Worm (Caenorhabditis elegans) whole organism, midembryonic: ENCODE data around the gene latd-1.

ENCODE experiments used
- T22C8.4 ChIP-seq: fragments of 200-800 bp; sonication (Bioruptor generic); IDR thresholded peaks from 2 replicates; pipeline ENCODE4 v1.3.6; 2022; ENCODE audit warnings: missing genetic modification characterization, missing compliant biosample characterization
- cog-1 ChIP-seq: sonication (generic microtip); optimal IDR thresholded peaks from 2 replicates; lab custom pipeline; 2016; ENCODE audit warnings: missing genetic modification characterization, missing compliant biosample characterization
- flt-1 ChIP-seq: fragments of 200-800 bp; sonication (Bioruptor generic); IDR thresholded peaks from 2 replicates; pipeline ENCODE4 v1.3.6; 2022; ENCODE audit warnings: missing genetic modification characterization, missing compliant biosample characterization
- klf-2 ChIP-seq: fragments of 200-800 bp; sonication (Bioruptor generic); conservative IDR thresholded peaks from 2 replicates; pipeline ENCODE4 v1.3.6; 2022; ENCODE audit warnings: missing genetic modification reagents, missing genetic modification characterization, missing compliant biosample characterization
- med-1 ChIP-seq: sonication (generic microtip); optimal IDR thresholded peaks from 2 replicates; lab custom pipeline; 2017; ENCODE audit warnings: missing genetic modification characterization, mild to moderate bottlenecking, missing compliant biosample characterization, antibody characterized with exemption, missing genetic modification reagents; ENCODE audit not compliant: insufficient read depth
- ref-1 ChIP-seq: fragments of 200-800 bp; sonication (Bioruptor generic); conservative IDR thresholded peaks from 2 replicates; pipeline ENCODE4 v1.3.6; 2022; ENCODE audit warnings: missing genetic modification reagents, missing genetic modification characterization, missing compliant biosample characterization
- tab-1 ChIP-seq: fragments of 200-800 bp; sonication (Bioruptor generic); IDR thresholded peaks from 2 replicates; pipeline ENCODE4 v1.3.6; 2022; ENCODE audit warnings: missing genetic modification characterization, missing compliant biosample characterization
- ztf-23 ChIP-seq: fragments of 200-800 bp; sonication (Bioruptor generic); IDR thresholded peaks from 2 replicates; pipeline ENCODE4 v1.3.6; 2022; ENCODE audit warnings: missing genetic modification reagents, missing genetic modification characterization, missing compliant biosample characterization
- ztf-29 ChIP-seq: fragments of 200-800 bp; sonication (Bioruptor generic); IDR thresholded peaks from 2 replicates; pipeline ENCODE4 v1.3.6; 2022; ENCODE audit warnings: missing genetic modification reagents, missing genetic modification characterization, missing compliant biosample characterization

Gene latd-1

DNA sequence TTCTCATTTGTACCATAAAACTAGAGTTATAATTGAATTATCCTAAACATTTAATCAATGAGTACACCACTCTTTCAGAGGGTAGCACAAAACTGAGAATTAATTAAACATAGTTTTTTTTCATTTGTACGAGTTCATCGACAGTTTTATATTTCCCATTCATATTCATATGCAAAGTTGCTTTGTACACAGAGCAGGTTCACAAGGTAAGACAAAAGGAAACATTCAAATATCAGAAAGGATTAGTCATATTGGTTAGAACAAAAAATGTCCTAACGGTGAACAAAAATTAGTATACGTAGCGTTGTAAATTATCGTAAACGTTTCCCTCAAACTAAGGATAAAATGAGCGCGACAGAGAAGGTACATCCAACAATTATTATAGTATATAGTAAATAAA is 16.3 kb downstream of the latd-1 start:
- TF ChIP-seq cog-1 (tag; lab: Kevin White, UChicago) (no peak), ztf-23 (GFP tag; lab: Robert Waterston, UW) (no peak), med-1 (no peak)

DNA sequence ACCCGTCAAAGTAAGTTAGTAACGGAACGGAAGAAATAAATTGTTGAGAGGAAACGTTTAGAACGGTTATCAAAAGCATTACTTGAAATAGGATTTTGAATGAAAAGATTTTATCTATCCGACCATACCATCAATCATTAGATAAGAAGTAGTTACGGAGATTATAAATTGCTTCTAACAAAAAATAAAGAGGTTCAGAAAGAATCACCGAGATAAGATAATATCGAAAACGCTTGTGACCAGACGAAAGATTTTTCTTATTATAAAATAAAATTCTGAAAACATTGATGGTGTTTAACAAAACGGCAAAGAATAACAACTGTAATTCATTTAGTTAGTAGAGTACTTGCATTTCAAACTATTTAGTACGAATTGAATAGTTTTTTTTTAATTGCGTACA is 16.7 kb downstream of the latd-1 start, which contains the start of gene C39D10.8:
Gene C39D10.8, minus strand, starts transcription at position 101 of the 400 bp plus-strand sequence.
- TF ChIP-seq T22C8.4 (GFP tag; lab: Robert Waterston, UW) (no peak), cog-1 (tag; lab: Kevin White, UChicago) (no peak), flt-1 (GFP tag; lab: Robert Waterston, UW) (no peak), ztf-23 (GFP tag; lab: Robert Waterston, UW) (no peak), ztf-29 (no peak), tab-1 (no peak), klf-2 (GFP tag; lab: Robert Waterston, UW) (no peak), ref-1 (GFP tag; lab: Robert Waterston, UW) (no peak), med-1 (no peak)

DNA sequence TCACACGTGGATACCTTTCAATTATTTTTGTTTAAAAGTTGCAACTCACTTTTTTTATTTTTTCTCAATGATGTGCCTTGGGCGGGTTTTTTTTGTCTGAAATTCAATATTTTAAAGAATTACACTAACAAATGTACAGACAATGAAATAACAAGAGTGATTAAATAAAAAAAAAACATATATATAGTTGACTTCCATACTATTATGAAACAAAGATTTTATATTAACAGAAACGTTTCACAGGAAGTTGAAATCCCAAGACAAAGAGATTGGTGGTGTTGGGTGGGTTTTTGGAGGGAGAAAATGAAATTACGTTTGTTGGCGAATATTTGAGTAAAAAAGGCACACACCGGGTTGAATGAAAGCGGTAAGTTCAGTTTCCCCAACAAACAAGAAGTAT is 21.7 kb downstream of the latd-1 start, which contains the start of gene cca-1:
Gene cca-1, minus strand, starts transcription at position 101 of the 400 bp plus-strand sequence.
- TF ChIP-seq ref-1 (GFP tag; lab: Robert Waterston, UW) (no peak), tab-1 (no peak)

DNA sequence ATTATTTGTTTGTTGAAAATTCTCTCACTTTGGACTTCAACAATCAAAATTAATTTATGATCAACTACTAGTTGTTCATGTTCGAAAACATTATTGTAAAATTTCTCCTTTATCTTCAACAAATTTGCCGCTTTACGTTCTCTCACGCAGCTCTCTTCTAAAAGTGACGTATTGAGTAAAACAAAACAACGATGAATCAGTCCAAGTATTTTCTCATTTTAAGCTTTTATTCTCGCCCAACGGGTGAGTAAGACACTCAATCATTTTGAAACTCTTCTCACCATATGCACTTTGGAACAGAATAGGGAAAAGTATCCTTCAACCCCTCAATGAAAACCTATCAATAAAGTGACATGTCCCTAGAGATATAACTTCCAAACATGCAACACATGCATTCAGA is 24.2 kb downstream of the latd-1 start:
- TF ChIP-seq ztf-29 (no peak), T22C8.4 (GFP tag; lab: Robert Waterston, UW) (no peak), med-1 (no peak), cog-1 (tag; lab: Kevin White, UChicago) (no peak), tab-1 (no peak), flt-1 (GFP tag; lab: Robert Waterston, UW) (no peak), klf-2 (GFP tag; lab: Robert Waterston, UW) (no peak), ztf-23 (GFP tag; lab: Robert Waterston, UW) (no peak), ref-1 (GFP tag; lab: Robert Waterston, UW) (no peak)

DNA sequence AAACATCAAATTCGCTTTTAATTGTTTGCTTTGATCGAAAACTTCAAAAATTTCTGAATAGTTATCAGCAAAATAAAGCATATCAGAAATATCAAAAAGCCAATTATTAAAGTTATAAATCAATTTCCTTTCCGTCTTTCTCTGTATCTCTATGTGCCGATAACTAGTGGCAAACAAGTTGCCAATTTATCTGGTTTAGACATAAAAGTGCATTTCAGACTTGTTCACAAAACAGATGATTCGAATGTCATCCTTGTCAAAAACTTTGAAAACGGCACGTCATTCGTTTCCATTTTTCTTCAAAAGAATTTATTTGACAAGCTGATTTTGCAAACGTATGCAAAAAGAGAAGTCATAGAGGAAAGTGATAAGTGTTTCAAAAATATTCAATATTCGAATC is 30.3 kb downstream of the latd-1 start:
- TF ChIP-seq ztf-23 (GFP tag; lab: Robert Waterston, UW): no peak
- TF ChIP-seq flt-1 (GFP tag; lab: Robert Waterston, UW): no peak
- TF ChIP-seq cog-1 (tag; lab: Kevin White, UChicago): no peak
- TF ChIP-seq ztf-29: no peak
- no peak for TF ChIP-seq ref-1 (GFP tag; lab: Robert Waterston, UW)

DNA sequence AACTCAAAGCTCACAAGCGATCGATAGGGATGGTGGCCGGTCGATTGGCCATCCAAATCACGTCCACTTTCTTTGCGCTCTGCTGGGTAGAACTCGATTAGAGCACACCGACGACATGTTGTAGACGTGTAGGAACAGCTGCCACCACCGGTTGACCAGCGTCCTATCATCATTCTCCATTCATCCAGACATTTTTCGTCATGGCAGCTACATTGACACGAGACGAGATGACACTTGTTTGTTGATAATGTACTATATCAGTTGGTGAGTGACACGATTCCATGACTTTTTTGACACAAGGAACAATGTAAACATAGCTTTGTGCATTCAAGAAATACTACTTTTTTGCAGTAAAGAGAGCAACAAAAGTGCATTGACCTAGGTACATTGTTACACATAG is 31.1 kb downstream of the latd-1 start:
- no peak for TF ChIP-seq med-1
- TF ChIP-seq ztf-23 (GFP tag; lab: Robert Waterston, UW): no peak
- no peak for TF ChIP-seq flt-1 (GFP tag; lab: Robert Waterston, UW)
- no peak for TF ChIP-seq cog-1 (tag; lab: Kevin White, UChicago)
- TF ChIP-seq ztf-29: no peak
- TF ChIP-seq tab-1: no peak
- TF ChIP-seq ref-1 (GFP tag; lab: Robert Waterston, UW): no peak
- TF ChIP-seq klf-2 (GFP tag; lab: Robert Waterston, UW): no peak
- no peak for TF ChIP-seq T22C8.4 (GFP tag; lab: Robert Waterston, UW)

DNA sequence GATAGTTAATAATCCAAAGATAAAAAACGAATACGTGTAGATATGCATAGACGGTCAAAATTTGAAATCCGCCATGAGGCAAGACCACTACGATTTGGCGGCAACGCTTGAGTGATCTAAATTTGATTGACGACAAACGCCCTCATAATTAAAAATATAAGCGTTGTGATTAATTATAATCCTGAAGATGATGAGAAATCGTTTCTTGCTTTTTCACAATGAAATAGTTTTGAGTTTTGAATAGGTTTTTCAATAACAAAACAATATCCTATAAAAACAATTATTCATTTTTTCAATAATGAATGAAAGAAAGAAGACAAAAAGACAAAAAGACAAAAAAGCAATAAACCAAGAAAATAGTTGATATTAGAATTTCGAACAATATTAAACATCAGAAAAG is 50.2 kb downstream of the latd-1 start, which contains the start of gene C54D2.6:
Gene C54D2.6, minus strand, starts transcription at position 101 of the 400 bp plus-strand sequence.
- TF ChIP-seq ztf-29 (no peak), cog-1 (tag; lab: Kevin White, UChicago) (no peak), med-1 (no peak), ref-1 (GFP tag; lab: Robert Waterston, UW) (no peak), klf-2 (GFP tag; lab: Robert Waterston, UW) (no peak), T22C8.4 (GFP tag; lab: Robert Waterston, UW) (no peak), ztf-23 (GFP tag; lab: Robert Waterston, UW) (no peak), tab-1 (no peak), flt-1 (GFP tag; lab: Robert Waterston, UW) (no peak)
